Worm (Caenorhabditis elegans) whole organism, L2 larva: ENCODE measurements around the gene dnc-2.

ENCODE experiments used
- nhr-129 ChIP-seq: fragments of 150-350 bp; optimal IDR thresholded peaks from 2 replicates; lab custom pipeline; 2014; ENCODE audit warnings: missing biosample characterization, missing genetic modification characterization
- sma-9 ChIP-seq, 2 experiments: fragments of 150-350 bp in 1 of 2; sonication (generic microtip) in 1 of 2; optimal IDR thresholded peaks; 2 replicates each; lab custom pipeline; 2014 to 2016; ENCODE audit warnings: missing genetic modification characterization in 2 of 2, mild to moderate bottlenecking in 1 of 2, missing biosample characterization in 1 of 2, missing compliant biosample characterization in 1 of 2, missing genetic modification reagents in 1 of 2, moderate library complexity in 1 of 2

dnc-2 gene

DNA sequence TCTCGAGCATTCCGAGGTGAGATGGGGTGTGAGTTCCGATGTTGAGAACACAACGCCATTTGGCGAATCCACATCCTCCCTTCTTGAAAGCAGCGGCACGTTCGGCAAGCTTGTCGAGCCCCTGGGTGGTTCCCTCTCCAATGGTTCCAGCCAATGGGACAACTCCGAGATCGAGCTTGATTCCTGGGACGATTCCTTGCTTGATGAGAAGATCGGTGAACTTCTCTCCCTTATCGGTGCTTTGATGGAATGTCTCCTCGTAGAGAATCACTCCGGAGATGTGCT is 50.2 kb downstream of the dnc-2 start:
- no peak for TF ChIP-seq nhr-129 (tag; lab: Kevin White, UChicago)

DNA sequence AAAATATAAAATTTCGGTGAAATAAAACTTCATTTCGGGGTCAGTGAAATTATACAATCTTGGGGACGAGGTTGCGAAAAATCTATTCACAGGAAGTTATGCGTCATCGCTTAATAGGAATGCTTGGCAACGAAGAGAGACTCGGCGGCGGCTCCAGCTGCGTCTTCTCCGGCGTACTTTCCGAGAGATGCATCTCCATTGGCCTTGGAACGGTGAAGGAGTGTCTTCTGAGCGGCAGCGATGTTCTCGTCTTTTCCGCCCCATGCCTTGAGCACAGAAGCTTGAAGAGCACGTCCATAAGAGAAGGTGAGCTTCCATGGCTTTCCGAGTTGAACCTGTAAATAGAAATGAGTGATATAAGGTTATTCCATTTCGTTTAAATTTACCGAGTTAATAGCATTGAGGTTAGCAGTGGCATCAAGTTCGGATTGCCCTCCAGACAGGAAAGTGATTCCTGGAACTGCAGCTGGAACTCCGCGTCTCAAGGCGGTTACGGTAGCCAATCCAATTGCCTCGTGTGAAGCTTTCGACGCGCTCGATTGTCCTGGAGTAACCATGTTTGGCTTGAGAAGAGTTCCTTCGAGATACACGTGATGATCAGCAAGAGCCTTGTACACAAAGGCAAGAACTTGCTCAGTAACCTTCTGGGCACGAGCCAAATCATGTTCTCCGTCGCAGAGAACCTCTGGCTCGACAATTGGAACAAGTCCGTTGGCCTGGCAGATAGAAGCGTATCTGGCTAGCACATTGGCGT is 50.7 kb downstream of the dnc-2 start:
- TF ChIP-seq sma-9 (GFP tag; optimal IDR thresholded peaks at IDR 0.05; lab: Kevin White, UChicago): no peak
- TF ChIP-seq sma-9 (tag; optimal IDR thresholded peaks at IDR 0.05; lab: Kevin White, UChicago): no peak
- peak; percentile 6 for TF ChIP-seq nhr-129 (tag; lab: Kevin White, UChicago)
- TF ChIP-seq, all 48 proteins: peak for 1
